Worm (Caenorhabditis elegans) whole organism, late embryonic: Measurements from ENCODE around the gene F32D8.13.

Source experiments
- C38D4.7 ChIP-seq: fragments of 200-800 bp; sonication (Bioruptor generic); optimal IDR thresholded peaks from 2 replicates; lab custom pipeline; 2018; ENCODE audit warnings: mild to moderate bottlenecking, missing genetic modification characterization, moderate library complexity, missing compliant biosample characterization
- F13H6.1 ChIP-seq: sonication (generic microtip); optimal IDR thresholded peaks from 2 replicates; lab custom pipeline; 2016; ENCODE audit warnings: missing genetic modification characterization, missing compliant biosample characterization
- K02D7.2 ChIP-seq: sonication (generic microtip); optimal IDR thresholded peaks from 2 replicates; lab custom pipeline; 2017; ENCODE audit warnings: mild to moderate bottlenecking, missing genetic modification characterization, missing compliant biosample characterization
- K09A11.1 ChIP-seq: sonication (generic microtip); optimal IDR thresholded peaks from 2 replicates; lab custom pipeline; 2017; ENCODE audit warnings: antibody characterized with exemption, mild to moderate bottlenecking, missing genetic modification characterization, missing compliant biosample characterization; ENCODE audit not compliant: insufficient read depth
- T23F11.4 ChIP-seq: fragments of 200-800 bp; sonication (Bioruptor generic); optimal IDR thresholded peaks from 2 replicates; lab custom pipeline; 2018; ENCODE audit warnings: mild to moderate bottlenecking, missing genetic modification characterization, missing compliant biosample characterization
- ceh-14 ChIP-seq: sonication (generic microtip); optimal IDR thresholded peaks from 2 replicates; lab custom pipeline; 2016; ENCODE audit warnings: missing genotype, missing genetic modification characterization, missing compliant biosample characterization
- ceh-18 ChIP-seq: sonication (generic microtip); optimal IDR thresholded peaks from 2 replicates; lab custom pipeline; 2016; ENCODE audit warnings: missing genetic modification characterization, missing compliant biosample characterization
- ceh-19 ChIP-seq: fragments of 200-800 bp; sonication (Bioruptor generic); optimal IDR thresholded peaks from 2 replicates; lab custom pipeline; 2018; ENCODE audit warnings: mild to moderate bottlenecking, missing genetic modification characterization, missing compliant biosample characterization
- ceh-30 ChIP-seq: fragments of 150-350 bp; optimal IDR thresholded peaks from 2 replicates; lab custom pipeline; 2014; ENCODE audit warnings: missing biosample characterization, missing genetic modification characterization
- ceh-31 ChIP-seq: sonication (generic microtip); optimal IDR thresholded peaks from 2 replicates; lab custom pipeline; 2016; ENCODE audit warnings: missing genetic modification characterization, missing compliant biosample characterization
- ceh-34 ChIP-seq: sonication (generic microtip); optimal IDR thresholded peaks from 2 replicates; lab custom pipeline; 2016; ENCODE audit warnings: mild to moderate bottlenecking, missing genetic modification characterization, missing compliant biosample characterization
- ceh-45 ChIP-seq: fragments of 200-800 bp; sonication (Bioruptor generic); IDR thresholded peaks from 2 replicates; pipeline ENCODE4 v1.3.6; 2022; ENCODE audit warnings: missing genetic modification reagents, missing genetic modification characterization, missing compliant biosample characterization
- ceh-48 ChIP-seq: sonication (generic microtip); optimal IDR thresholded peaks from 2 replicates; lab custom pipeline; 2016; ENCODE audit warnings: missing genetic modification characterization, inconsistent platforms, missing compliant biosample characterization
- dmd-4 ChIP-seq: sonication (generic microtip); optimal IDR thresholded peaks from 2 replicates; lab custom pipeline; 2016; ENCODE audit warnings: borderline replicate concordance, missing genetic modification characterization, missing compliant biosample characterization
- eyg-1 ChIP-seq: sonication (generic microtip); optimal IDR thresholded peaks from 2 replicates; lab custom pipeline; 2016; ENCODE audit warnings: missing genotype, missing genetic modification characterization, missing compliant biosample characterization
- fax-1 ChIP-seq: sonication (generic microtip); optimal IDR thresholded peaks from 2 replicates; lab custom pipeline; 2016; ENCODE audit warnings: missing genotype, missing genetic modification characterization, missing compliant biosample characterization
- hlh-30 ChIP-seq: sonication (generic microtip); optimal IDR thresholded peaks from 2 replicates; lab custom pipeline; 2017; ENCODE audit warnings: antibody characterized with exemption, missing genetic modification characterization, missing compliant biosample characterization; ENCODE audit not compliant: insufficient read depth
- hlh-8 ChIP-seq: sonication (generic microtip); optimal IDR thresholded peaks from 2 replicates; lab custom pipeline; 2016; ENCODE audit warnings: missing genotype, missing genetic modification characterization, missing compliant biosample characterization
- lin-11 ChIP-seq: fragments of 200-800 bp; sonication (Bioruptor generic); optimal IDR thresholded peaks from 2 replicates; lab custom pipeline; 2018; ENCODE audit warnings: mild to moderate bottlenecking, missing genetic modification characterization, missing compliant biosample characterization
- nfya-1 ChIP-seq: sonication (generic microtip); optimal IDR thresholded peaks from 2 replicates; lab custom pipeline; 2017; ENCODE audit warnings: missing genetic modification characterization, mild to moderate bottlenecking, missing compliant biosample characterization, antibody characterized with exemption, moderate library complexity
- nhr-11 ChIP-seq: fragments of 150-350 bp; optimal IDR thresholded peaks from 2 replicates; lab custom pipeline; 2014; ENCODE audit warnings: missing biosample characterization, missing genetic modification characterization
- pat-9 ChIP-seq: fragments of 200-800 bp; sonication (Bioruptor generic); optimal IDR thresholded peaks from 2 replicates; lab custom pipeline; 2018; ENCODE audit warnings: mild to moderate bottlenecking, missing genetic modification characterization, moderate library complexity, missing compliant biosample characterization
- pqm-1 ChIP-seq: sonication (generic microtip); optimal IDR thresholded peaks from 2 replicates; lab custom pipeline; 2016; ENCODE audit warnings: missing genetic modification characterization, missing compliant biosample characterization
- pros-1 ChIP-seq: fragments of 150-350 bp; optimal IDR thresholded peaks from 2 replicates; lab custom pipeline; 2014; ENCODE audit warnings: missing biosample characterization, missing genetic modification reagents, missing genetic modification characterization
- ref-2 ChIP-seq: sonication (generic microtip); optimal IDR thresholded peaks from 2 replicates; lab custom pipeline; 2016; ENCODE audit warnings: missing genetic modification characterization, missing compliant biosample characterization
- rnt-1 ChIP-seq: sonication (generic microtip); optimal IDR thresholded peaks from 2 replicates; lab custom pipeline; 2016; ENCODE audit warnings: missing genetic modification characterization, missing compliant biosample characterization
- sdc-2 ChIP-seq: sonication (generic microtip); optimal IDR thresholded peaks from 2 replicates; lab custom pipeline; 2016; ENCODE audit warnings: missing genotype, missing genetic modification characterization, missing compliant biosample characterization
- sox-2 ChIP-seq: fragments of 200-800 bp; sonication (Bioruptor generic); IDR thresholded peaks from 2 replicates; pipeline ENCODE4 v1.3.6; 2022; ENCODE audit warnings: missing genetic modification reagents, missing genetic modification characterization, missing compliant biosample characterization
- syd-9 ChIP-seq: sonication (generic microtip); optimal IDR thresholded peaks from 2 replicates; lab custom pipeline; 2016; ENCODE audit warnings: mild to moderate bottlenecking, missing genetic modification characterization, moderate library complexity, missing compliant biosample characterization
- tbx-2 ChIP-seq: sonication (generic microtip); optimal IDR thresholded peaks from 2 replicates; lab custom pipeline; 2016; ENCODE audit warnings: missing genetic modification characterization, missing compliant biosample characterization
- unc-42 ChIP-seq: sonication (generic microtip); optimal IDR thresholded peaks from 2 replicates; lab custom pipeline; 2016; ENCODE audit warnings: missing genotype, missing genetic modification characterization, missing compliant biosample characterization
- unc-55 ChIP-seq: sonication (generic microtip); optimal IDR thresholded peaks from 2 replicates; lab custom pipeline; 2017; ENCODE audit warnings: missing biosample characterization, missing genetic modification reagents, missing genetic modification characterization
- unc-86 ChIP-seq: sonication (generic microtip); optimal IDR thresholded peaks from 2 replicates; lab custom pipeline; 2016; ENCODE audit warnings: missing genetic modification characterization, missing compliant biosample characterization

Gene F32D8.13

DNA sequence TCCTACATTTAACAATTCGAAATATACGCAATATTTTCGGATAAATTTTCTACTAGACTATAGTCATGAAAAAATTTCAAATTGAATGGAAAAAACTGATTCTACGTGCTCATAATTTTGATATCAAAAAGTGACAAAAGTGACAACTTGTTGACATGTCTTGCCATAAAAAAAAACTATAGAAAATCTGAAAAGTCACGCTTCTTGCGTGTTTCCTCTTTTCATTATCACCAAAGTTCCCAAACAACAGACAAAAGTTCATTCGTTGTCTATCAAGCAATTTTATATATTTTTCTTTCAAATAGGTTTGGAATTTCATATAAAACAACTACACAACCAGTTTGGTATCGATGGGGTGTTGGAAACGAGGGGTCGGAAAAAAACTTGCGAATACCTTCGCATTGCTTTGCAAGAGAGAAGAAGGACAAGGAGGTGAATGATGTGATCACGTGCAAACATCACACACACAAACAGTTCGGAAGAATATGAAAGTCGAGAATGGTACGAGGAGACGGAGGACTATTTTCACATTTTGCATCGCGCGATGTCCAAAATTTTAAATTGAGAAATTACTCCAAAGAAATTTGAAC is 37.2 kb downstream of the F32D8.13 start:
- TF ChIP-seq eyg-1 (no peak), hlh-30 (peak; percentile 1), sdc-2 (tag; lab: Kevin White, UChicago) (no peak), ceh-30 (tag; lab: Kevin White, UChicago) (no peak)

DNA sequence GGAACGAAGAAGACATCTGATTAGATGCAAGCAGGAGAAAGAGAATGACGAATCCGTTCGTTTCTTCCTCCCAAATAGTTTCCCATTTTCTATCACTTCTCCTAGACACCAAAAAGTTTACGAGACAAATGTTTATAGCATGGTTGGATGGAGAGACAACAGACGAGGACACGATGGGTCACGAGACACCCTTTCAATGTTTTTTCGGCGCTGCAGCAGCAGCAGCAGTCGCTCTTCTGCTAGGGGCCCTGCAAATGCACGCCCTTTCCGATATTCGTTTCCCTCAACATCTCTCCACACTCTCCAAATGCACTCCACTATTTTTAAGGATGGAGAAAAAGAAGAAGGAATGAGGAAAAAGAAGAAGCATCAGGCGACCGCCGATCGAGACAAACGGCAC is 38.0 kb downstream of the F32D8.13 start:
- peak; percentile 21 for TF ChIP-seq ceh-14
- TF ChIP-seq ceh-19 (GFP tag; lab: Kevin White, UChicago): peak; percentile 22
- peak; percentile 37 for TF ChIP-seq F13H6.1 (tag; lab: Kevin White, UChicago)
- peak; percentile 25 for TF ChIP-seq ref-2
- peak; percentile 72 for TF ChIP-seq ceh-34
- TF ChIP-seq fax-1 (tag; lab: Kevin White, UChicago): no peak
- peak; percentile 27 for TF ChIP-seq hlh-8
- no peak for TF ChIP-seq lin-11 (tag; lab: Kevin White, UChicago)
- TF ChIP-seq K09A11.1 (tag; lab: Kevin White, UChicago): no peak
- peak; percentile 57 for TF ChIP-seq nfya-1 (tag; lab: Kevin White, UChicago)
- TF ChIP-seq ceh-18 (tag; lab: Kevin White, UChicago): peak; percentile 96
- no peak for TF ChIP-seq sdc-2 (tag; lab: Kevin White, UChicago)
- TF ChIP-seq unc-42 (tag; lab: Kevin White, UChicago): peak; percentile 81
- peak; percentile 3 for TF ChIP-seq syd-9 (tag; lab: Kevin White, UChicago)
- TF ChIP-seq C38D4.7 (GFP tag; lab: Kevin White, UChicago): no peak
- no peak for TF ChIP-seq ceh-45
- TF ChIP-seq T23F11.4 (GFP tag; lab: Kevin White, UChicago): no peak
- peak; percentile 60 for TF ChIP-seq dmd-4
- TF ChIP-seq unc-55: peak; percentile 67
- peak; percentile 73 for TF ChIP-seq ceh-31 (tag; lab: Kevin White, UChicago)
- TF ChIP-seq ceh-48 (tag; lab: Kevin White, UChicago): peak; percentile 32
- no peak for TF ChIP-seq ceh-30 (tag; lab: Kevin White, UChicago)
- peak; percentile 51 for TF ChIP-seq rnt-1 (tag; lab: Kevin White, UChicago)
- TF ChIP-seq unc-86 (tag; lab: Kevin White, UChicago): peak; percentile 11
- TF ChIP-seq tbx-2 (tag; lab: Kevin White, UChicago): peak; percentile 74
- TF ChIP-seq hlh-30: peak; percentile 71
- no peak for TF ChIP-seq pat-9
- peak; percentile 41 for TF ChIP-seq pros-1
- TF ChIP-seq nhr-11: no peak

ce11 chrV:10856901-10857637 is 39.3 kb downstream of the F32D8.13 start:
- TF ChIP-seq unc-55 (no peak), C38D4.7 (GFP tag; lab: Kevin White, UChicago) (no peak), K02D7.2 (tag; lab: Kevin White, UChicago) (peak; percentile 21), ceh-18 (tag; lab: Kevin White, UChicago) (peak; percentile 45), hlh-30 (peak; percentile 27), unc-42 (tag; lab: Kevin White, UChicago) (peak; percentile 29), sox-2 (GFP tag; lab: Robert Waterston, UW) (no peak)

DNA sequence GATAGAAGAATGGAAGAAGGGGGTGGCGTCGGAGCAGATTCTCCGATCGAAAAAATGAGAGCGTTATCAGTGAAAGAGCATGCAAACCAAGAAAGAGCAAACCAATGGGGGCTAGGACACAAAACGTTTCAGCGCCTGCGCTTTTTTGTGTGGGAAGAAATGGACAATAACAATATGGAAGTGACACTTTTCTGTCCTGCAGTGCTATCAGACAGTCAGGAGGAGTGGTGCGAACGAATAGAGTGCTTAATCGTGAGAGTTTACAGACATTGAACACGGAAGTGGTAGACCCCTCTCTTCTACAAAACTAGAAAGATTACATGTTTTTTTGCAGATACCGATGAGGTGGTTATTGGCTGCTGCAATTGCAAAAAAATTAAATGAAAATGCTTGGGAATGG is 41.0 kb downstream of the F32D8.13 start:
- TF ChIP-seq pqm-1 (tag; lab: Kevin White, UChicago): peak; percentile 35
- no peak for TF ChIP-seq ceh-45
